Worm (Caenorhabditis elegans) whole organism, L2 larva: ENCODE results near the gene rab-6.1.

ENCODE experiments used
- aly-2 ChIP-seq: fragments of 150-350 bp; optimal IDR thresholded peaks from 2 replicates; lab custom pipeline; 2014; ENCODE audit warnings: missing biosample characterization, missing genetic modification characterization
- crh-2 ChIP-seq: sonication (generic microtip); optimal IDR thresholded peaks from 2 replicates; lab custom pipeline; 2017; ENCODE audit warnings: missing biosample characterization, missing genetic modification characterization
- egl-27 ChIP-seq: sonication (generic microtip); optimal IDR thresholded peaks from 3 replicates; lab custom pipeline; 2017; ENCODE audit warnings: missing biosample characterization, missing genetic modification reagents, missing genetic modification characterization
- elt-1 ChIP-seq: fragments of 150-350 bp; optimal IDR thresholded peaks from 2 replicates; lab custom pipeline; 2014; ENCODE audit warnings: missing biosample characterization, missing genetic modification characterization
- elt-3 ChIP-seq: sonication (generic microtip); optimal IDR thresholded peaks from 2 replicates; lab custom pipeline; 2017; ENCODE audit warnings: missing biosample characterization, missing genetic modification characterization
- fos-1 ChIP-seq: fragments of 150-350 bp; optimal IDR thresholded peaks from 2 replicates; lab custom pipeline; 2014; ENCODE audit warnings: missing biosample characterization, missing genetic modification characterization
- lin-39 ChIP-seq: fragments of 150-350 bp; optimal IDR thresholded peaks from 2 replicates; lab custom pipeline; 2014; ENCODE audit warnings: missing biosample characterization, missing genetic modification reagents, missing genetic modification characterization
- mab-5 ChIP-seq: fragments of 150-350 bp; optimal IDR thresholded peaks from 2 replicates; lab custom pipeline; 2014; ENCODE audit warnings: missing biosample characterization, missing genetic modification characterization
- mdl-1 ChIP-seq, 2 experiments: fragments of 150-350 bp in 1 of 2; sonication (generic microtip) in 1 of 2; optimal IDR thresholded peaks; 2 replicates each; lab custom pipeline; 2017; ENCODE audit warnings: missing biosample characterization in 2 of 2, missing genetic modification characterization in 2 of 2
- nhr-11 ChIP-seq: fragments of 150-350 bp; optimal IDR thresholded peaks from 2 replicates; lab custom pipeline; 2014; ENCODE audit warnings: missing biosample characterization, missing genetic modification characterization
- nhr-237 ChIP-seq: fragments of 150-350 bp; optimal IDR thresholded peaks from 2 replicates; lab custom pipeline; 2014; ENCODE audit warnings: missing biosample characterization, missing genetic modification characterization
- nhr-25 ChIP-seq: fragments of 150-350 bp; sonication (generic microtip); optimal IDR thresholded peaks from 3 replicates; lab custom pipeline; 2014; ENCODE audit warnings: missing biosample characterization, missing genetic modification characterization
- unc-62 ChIP-seq: fragments of 150-350 bp; optimal IDR thresholded peaks from 2 replicates; lab custom pipeline; 2014; ENCODE audit warnings: missing biosample characterization, missing genetic modification reagents, missing genetic modification characterization
- ztf-11 ChIP-seq: sonication (generic microtip); optimal IDR thresholded peaks from 2 replicates; lab custom pipeline; 2017; ENCODE audit warnings: missing biosample characterization, missing genetic modification characterization

DNA sequence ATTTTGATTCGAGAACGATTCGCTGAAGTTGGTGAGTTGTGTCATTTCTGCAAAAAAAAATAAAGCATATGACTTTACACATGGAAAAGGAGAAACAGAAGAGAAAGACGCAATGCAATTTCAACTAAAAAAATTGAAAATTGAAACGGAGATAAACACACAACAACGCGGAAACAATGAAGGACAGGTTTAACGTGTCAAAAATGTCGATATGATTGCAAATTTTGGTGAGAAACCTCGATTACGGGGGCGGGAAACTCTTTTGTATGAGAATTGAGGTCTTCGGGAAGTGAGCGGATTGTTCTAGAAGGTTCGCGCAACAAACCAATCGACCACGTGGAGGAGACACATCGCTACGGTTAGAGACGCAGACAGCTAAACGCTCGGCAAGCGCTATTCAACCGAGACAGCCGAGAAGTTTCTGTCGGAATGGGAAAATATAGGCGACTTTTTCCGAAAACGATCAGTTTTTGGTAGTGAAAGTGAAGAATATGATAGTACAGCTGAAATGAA, 48.0 kb upstream of the rab-6.1 start, which contains the start of gene R107.5:
- no peak for TF ChIP-seq nhr-237 (tag; lab: Kevin White, UChicago)
- TF ChIP-seq fos-1 (tag; lab: Kevin White, UChicago) = peak; percentile 91
- TF ChIP-seq nhr-25 (tag; lab: Kevin White, UChicago) = peak; percentile 96
- TF ChIP-seq elt-1 (tag; lab: Kevin White, UChicago) = no peak
- no peak for TF ChIP-seq aly-2
- no peak for TF ChIP-seq elt-3 (tag; lab: Kevin White, UChicago)
- no peak for TF ChIP-seq nhr-11 (tag; lab: Kevin White, UChicago)
- peak; percentile 88 to 96 for TF ChIP-seq mdl-1 (tag; optimal IDR thresholded peaks at IDR 0.05; lab: Kevin White, UChicago)
- no peak for TF ChIP-seq mab-5 (tag; lab: Kevin White, UChicago)
- peak; percentile 82 for TF ChIP-seq egl-27 (tag; lab: Kevin White, UChicago)
- TF ChIP-seq lin-39 (tag; lab: Kevin White, UChicago) = no peak
- peak; percentile 98 for TF ChIP-seq crh-2 (tag; lab: Kevin White, UChicago)
- no peak for TF ChIP-seq ztf-11
- peak; percentile 73 for TF ChIP-seq unc-62 (GFP tag; lab: Kevin White, UChicago)
